Fruit fly (Drosophila melanogaster) whole organism, adult: ENCODE results near the gene C1GalTA.

ENCODE experiments used
- CG11617 ChIP-seq: fragments of 200-800 bp; sonication (Bioruptor generic); optimal IDR thresholded peaks from 2 replicates; lab custom pipeline; 2017; ENCODE audit warnings: mild to moderate bottlenecking, missing biosample characterization, missing genetic modification reagents, missing genetic modification characterization
- CG12768 ChIP-seq: fragments of 200-800 bp; sonication (Bioruptor generic); optimal IDR thresholded peaks from 2 replicates; lab custom pipeline; 2017; ENCODE audit warnings: missing biosample characterization, missing genetic modification characterization, mild to moderate bottlenecking, moderate library complexity, missing genetic modification reagents
- CG14711 ChIP-seq: fragments of 200-800 bp; sonication (Bioruptor generic); optimal IDR thresholded peaks from 2 replicates; lab custom pipeline; 2018; ENCODE audit warnings: missing biosample characterization, mild to moderate bottlenecking, missing genetic modification characterization, moderate library complexity
- CG1620 ChIP-seq: fragments of 200-800 bp; sonication (Bioruptor generic); optimal IDR thresholded peaks from 2 replicates; lab custom pipeline; 2016; ENCODE audit warnings: missing biosample characterization, missing genetic modification characterization
- CG7045 ChIP-seq: fragments of 200-800 bp; sonication (Bioruptor generic); optimal IDR thresholded peaks from 2 replicates; lab custom pipeline; 2017; ENCODE audit warnings: missing biosample characterization, mild to moderate bottlenecking, missing genetic modification characterization
- Hr96 ChIP-seq: fragments of 200-800 bp; sonication (Bioruptor generic); optimal IDR thresholded peaks from 2 replicates; lab custom pipeline; 2016; ENCODE audit warnings: missing biosample characterization, missing genetic modification characterization
- bab1 ChIP-seq: fragments of 200-800 bp; sonication (Bioruptor generic); optimal IDR thresholded peaks from 3 replicates; lab custom pipeline; 2019; ENCODE audit warnings: missing biosample characterization, mild to moderate bottlenecking, missing genetic modification characterization, moderate library complexity
- cic ChIP-seq: fragments of 200-800 bp; sonication (Bioruptor generic); optimal IDR thresholded peaks from 2 replicates; lab custom pipeline; 2017; ENCODE audit warnings: missing biosample characterization, mild to moderate bottlenecking, missing genetic modification characterization, moderate library complexity
- cnc ChIP-seq, 2 experiments: fragments of >200 bp; optimal IDR thresholded peaks; 2 replicates each; lab custom pipeline; 2017
- kay ChIP-seq: fragments of 200-800 bp; sonication (Bioruptor generic); peaks from one replicate; lab custom pipeline; 2016; ENCODE audit warnings: missing biosample characterization, missing genetic modification characterization, borderline replicate concordance
- ovo ChIP-seq: fragments of 200-800 bp; sonication (Bioruptor generic); optimal IDR thresholded peaks from 2 replicates; lab custom pipeline; 2016; ENCODE audit warnings: missing biosample characterization, missing genetic modification characterization
- pad ChIP-seq: fragments of 200-800 bp; sonication (Bioruptor generic); optimal IDR thresholded peaks from 3 replicates; lab custom pipeline; 2017; ENCODE audit warnings: missing biosample characterization, missing genetic modification characterization, mild to moderate bottlenecking, moderate library complexity, missing genetic modification reagents
- tj ChIP-seq: fragments of 200-800 bp; sonication (Bioruptor generic); optimal IDR thresholded peaks from 3 replicates; lab custom pipeline; 2017; ENCODE audit warnings: missing biosample characterization, mild to moderate bottlenecking, missing genetic modification characterization, moderate library complexity

DNA sequence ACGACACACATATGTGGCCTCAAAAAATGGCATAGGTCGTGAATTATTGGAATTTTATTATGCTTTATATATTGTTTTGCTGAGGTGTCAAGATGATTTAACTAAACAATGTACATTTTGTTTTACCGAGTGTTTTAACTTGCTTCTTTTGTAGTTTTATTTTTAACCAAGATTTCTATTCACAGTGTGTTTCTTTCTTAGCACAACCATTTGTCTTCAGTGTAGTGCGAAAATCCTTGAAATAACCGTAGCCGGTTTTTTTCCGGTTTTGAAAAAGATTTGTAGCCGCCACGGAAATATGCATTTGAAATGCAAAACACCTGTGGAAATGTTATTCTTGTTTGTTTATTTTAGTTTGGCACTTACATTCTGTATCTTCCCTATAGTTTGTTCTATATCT lies 6.1 kb upstream of the C1GalTA start:
- TF ChIP-seq CG7045 (GFP tag; lab: Kevin White, UChicago) (no peak), CG14711 (no peak), ovo (GFP tag; lab: Kevin White, UChicago) (no peak), kay (GFP tag; lab: Kevin White, UChicago) (no peak), cic (GFP tag; lab: Kevin White, UChicago) (no peak), Hr96 (no peak), CG1620 (GFP tag; lab: Kevin White, UChicago) (no peak), CG11617 (no peak), tj (GFP tag; lab: Kevin White, UChicago) (no peak), bab1 (GFP tag; lab: Kevin White, UChicago) (no peak), pad (GFP tag; lab: Kevin White, UChicago) (no peak), cnc (optimal IDR thresholded peaks at IDR 0.05; lab: Kevin White, UChicago) (no peak), CG12768 (no peak)
